Worm (Caenorhabditis elegans): ENCODE measurements around the gene srb-6.

srb-6 gene

ce11 chrII:10164137-10164536 lies 30.6 kb upstream of the srb-6 start:
- TF ChIP-seq nhr-232 (tag; optimal IDR thresholded peaks at IDR 0.05) (no peak), tbx-2 (tag; optimal IDR thresholded peaks at IDR 0.05) (no peak), dmd-4 (tag; optimal IDR thresholded peaks at IDR 0.05; ENCODE audit: borderline replicate concordance) (no peak), ceh-31 (tag; optimal IDR thresholded peaks at IDR 0.05) (no peak), ceh-22 (tag; optimal IDR thresholded peaks at IDR 0.05) (no peak), ceh-30 (tag; optimal IDR thresholded peaks at IDR 0.05) (no peak), rnt-1 (tag; optimal IDR thresholded peaks at IDR 0.05) (no peak), odd-2 (tag; optimal IDR thresholded peaks at IDR 0.05) (no peak), ceh-19 (GFP tag; optimal IDR thresholded peaks at IDR 0.05) (no peak), fkh-6 (tag; optimal IDR thresholded peaks at IDR 0.05) (no peak), hlh-6 (tag; optimal IDR thresholded peaks at IDR 0.05) (no peak), pha-4 (tag; optimal IDR thresholded peaks at IDR 0.05) (no peak), sox-2 (GFP tag; IDR thresholded peaks at IDR 0.05) (no peak), ceh-14 (tag; optimal IDR thresholded peaks at IDR 0.05) (no peak)

ce11 chrII:10166365-10166764 lies 28.3 kb upstream of the srb-6 start:
- no peak for TF ChIP-seq npax-4 (tag; optimal IDR thresholded peaks at IDR 0.05)
- no peak for TF ChIP-seq hlh-15 (tag; optimal IDR thresholded peaks at IDR 0.05)
- no peak for TF ChIP-seq fkh-10 (GFP tag; optimal IDR thresholded peaks at IDR 0.05)

ce11 chrII:10167731-10168130 lies 27.0 kb upstream of the srb-6 start:
- TF ChIP-seq odd-2 (tag; optimal IDR thresholded peaks at IDR 0.05): no peak
- no peak for TF ChIP-seq hlh-13 (GFP tag; optimal IDR thresholded peaks at IDR 0.05)
- no peak for TF ChIP-seq mec-3 (tag; optimal IDR thresholded peaks at IDR 0.05; ENCODE audit: borderline replicate concordance)
- TF ChIP-seq unc-3 (GFP tag; conservative IDR thresholded peaks at IDR 0.05): no peak
- TF ChIP-seq unc-3 (tag; optimal IDR thresholded peaks at IDR 0.05): no peak
- TF ChIP-seq gmeb-2 (tag; optimal IDR thresholded peaks at IDR 0.05): no peak
- no peak for TF ChIP-seq pha-4 (tag; optimal IDR thresholded peaks at IDR 0.05)
- TF ChIP-seq sdc-2 (tag; optimal IDR thresholded peaks at IDR 0.05): no peak
- no peak for TF ChIP-seq pros-1 (tag; optimal IDR thresholded peaks at IDR 0.05)
- TF ChIP-seq ceh-34 (tag; optimal IDR thresholded peaks at IDR 0.05): no peak
- TF ChIP-seq ceh-14 (tag; optimal IDR thresholded peaks at IDR 0.05): no peak

ce11 chrII:10168905-10169782 lies 25.6 kb upstream of the srb-6 start, which contains the start of gene daf-19:
Gene daf-19, minus strand, starts transcription at chrII:10169346.
- TF ChIP-seq dmd-4 (tag; optimal IDR thresholded peaks at IDR 0.05; ENCODE audit: borderline replicate concordance) (peak; percentile 52), ceh-31 (tag; optimal IDR thresholded peaks at IDR 0.05) (peak; percentile 84), dve-1 (tag; optimal IDR thresholded peaks at IDR 0.05) (peak; percentile 55), unc-86 (tag; optimal IDR thresholded peaks at IDR 0.05) (peak; percentile 9), T23F11.4 (GFP tag; optimal IDR thresholded peaks at IDR 0.05) (peak; percentile 69), hlh-13 (GFP tag; optimal IDR thresholded peaks at IDR 0.05) (peak; percentile 45), ceh-19 (GFP tag; optimal IDR thresholded peaks at IDR 0.05) (peak; percentile 88), sdc-2 (tag; optimal IDR thresholded peaks at IDR 0.05) (peak; percentile 76), fax-1 (tag; optimal IDR thresholded peaks at IDR 0.05) (peak; percentile 21), ceh-18 (tag; optimal IDR thresholded peaks at IDR 0.05) (peak; percentile 87), ttx-3 (tag; optimal IDR thresholded peaks at IDR 0.05) (no peak), ama-1 (optimal IDR thresholded peaks at IDR 0.05) (peak; percentile 81), hlh-6 (tag; optimal IDR thresholded peaks at IDR 0.05) (peak; percentile 90), ref-2 (tag; optimal IDR thresholded peaks at IDR 0.05) (peak; percentile 79), ceh-30 (tag; optimal IDR thresholded peaks at IDR 0.05) (peak; percentile 72), F13H6.1 (tag; optimal IDR thresholded peaks at IDR 0.05) (peak; percentile 57), pha-4 (tag; optimal IDR thresholded peaks at IDR 0.05) (no peak), pha-2 (tag; optimal IDR thresholded peaks at IDR 0.05) (peak; percentile 68), K09A11.1 (tag; optimal IDR thresholded peaks at IDR 0.05; ENCODE audit: insufficient read depth) (peak; percentile 41), rnt-1 (tag; optimal IDR thresholded peaks at IDR 0.05) (peak; percentile 68), fkh-6 (tag; optimal IDR thresholded peaks at IDR 0.05) (peak; percentile 75), tbx-2 (tag; optimal IDR thresholded peaks at IDR 0.05) (peak; percentile 91), ceh-45 (GFP tag; IDR thresholded peaks at IDR 0.05) (peak; percentile 48; the same call in 1 of the 2 replicates), hlh-15 (tag; optimal IDR thresholded peaks at IDR 0.05) (no peak), pros-1 (tag; optimal IDR thresholded peaks at IDR 0.05) (peak; percentile 70), nfya-1 (tag; optimal IDR thresholded peaks at IDR 0.05) (peak; percentile 79), unc-3 (GFP tag; conservative IDR thresholded peaks at IDR 0.05) (0 out of 2 replicates have a peak, but pooled peaks have one; percentile 8), unc-3 (tag; optimal IDR thresholded peaks at IDR 0.05) (no peak), syd-9 (tag; optimal IDR thresholded peaks at IDR 0.05) (peak; percentile 92), hlh-30 (tag; optimal IDR thresholded peaks at IDR 0.05; ENCODE audit: insufficient read depth) (no peak), elt-2 (tag; optimal IDR thresholded peaks at IDR 0.05) (peak; percentile 30), che-1 (tag; optimal IDR thresholded peaks at IDR 0.05) (peak; percentile 29)
